Worm (Caenorhabditis elegans) whole organism, L4 larva: ENCODE measurements around the gene F11C7.6.

Experiments
- D1046.2 ChIP-seq: fragments of 200-800 bp; sonication (Bioruptor generic); IDR thresholded peaks from 2 replicates; pipeline ENCODE4 v1.3.6; 2022; ENCODE audit warnings: missing genetic modification characterization, missing compliant biosample characterization
- F10B5.3 ChIP-seq: sonication (generic microtip); optimal IDR thresholded peaks from 2 replicates; lab custom pipeline; 2016; ENCODE audit warnings: mild to moderate bottlenecking, missing genetic modification characterization, missing compliant biosample characterization
- F44E2.7 ChIP-seq: fragments of 200-800 bp; sonication (Bioruptor generic); IDR thresholded peaks from 2 replicates; pipeline ENCODE4 v2.1.2; 2022; ENCODE audit warnings: missing genetic modification characterization, missing compliant biosample characterization
- R02D3.7 ChIP-seq: fragments of 150-350 bp; sonication (generic microtip); optimal IDR thresholded peaks from 3 replicates; lab custom pipeline; 2014; ENCODE audit warnings: missing biosample characterization, missing genetic modification characterization
- aly-2 ChIP-seq: sonication (generic microtip); optimal IDR thresholded peaks from 2 replicates; lab custom pipeline; 2018; ENCODE audit warnings: missing biosample characterization, missing genetic modification characterization
- attf-4 ChIP-seq: sonication (generic microtip); optimal IDR thresholded peaks from 3 replicates; lab custom pipeline; 2017; ENCODE audit warnings: missing biosample characterization, missing genetic modification characterization
- ceh-20 ChIP-seq: fragments of 200-800 bp; sonication (Bioruptor generic); IDR thresholded peaks from 2 replicates; pipeline ENCODE4 v1.3.6; 2022; ENCODE audit warnings: missing genetic modification reagents, missing genetic modification characterization, missing compliant biosample characterization
- ceh-32 ChIP-seq: sonication (generic microtip); optimal IDR thresholded peaks from 2 replicates; lab custom pipeline; 2016; ENCODE audit warnings: mild to moderate bottlenecking, missing genetic modification characterization, missing compliant biosample characterization; ENCODE audit not compliant: poor library complexity
- daf-16 ChIP-seq, 3 experiments: sonication (generic microtip); optimal IDR thresholded peaks; 2 replicates each; lab custom pipeline; 2016 to 2017; ENCODE audit warnings: missing genetic modification characterization in 3 of 3, missing genetic modification reagents in 3 of 3, mild to moderate bottlenecking in 2 of 3, missing compliant biosample characterization in 2 of 3, missing biosample characterization in 1 of 3, moderate library complexity in 1 of 3
- daf-19 ChIP-seq: fragments of 200-800 bp; sonication (Bioruptor generic); conservative IDR thresholded peaks from 2 replicates; pipeline ENCODE4 v1.3.6; 2022; ENCODE audit warnings: missing genetic modification characterization, missing compliant biosample characterization
- dpl-1 ChIP-seq: fragments of 150-350 bp; optimal IDR thresholded peaks from 2 replicates; lab custom pipeline; 2014; ENCODE audit warnings: missing biosample characterization, missing genetic modification reagents, missing genetic modification characterization
- dve-1 ChIP-seq: sonication (generic microtip); optimal IDR thresholded peaks from 2 replicates; lab custom pipeline; 2017; ENCODE audit warnings: antibody characterized with exemption, mild to moderate bottlenecking, missing genetic modification characterization, missing compliant biosample characterization; ENCODE audit not compliant: insufficient read depth
- egl-27 ChIP-seq: sonication (generic microtip); optimal IDR thresholded peaks from 3 replicates; lab custom pipeline; 2017; ENCODE audit warnings: missing biosample characterization, missing genetic modification reagents, missing genetic modification characterization
- egl-43 ChIP-seq: fragments of 200-800 bp; sonication (Bioruptor generic); IDR thresholded peaks from 2 replicates; pipeline ENCODE4 v1.3.6; 2022; ENCODE audit warnings: missing genetic modification reagents, missing genetic modification characterization, missing compliant biosample characterization
- fkh-10 ChIP-seq: fragments of 150-350 bp; optimal IDR thresholded peaks from 2 replicates; lab custom pipeline; 2014; ENCODE audit warnings: missing biosample characterization, missing genetic modification reagents, missing genetic modification characterization
- hlh-11 ChIP-seq: fragments of 200-800 bp; sonication (Bioruptor generic); optimal IDR thresholded peaks from 2 replicates; lab custom pipeline; 2018; ENCODE audit warnings: mild to moderate bottlenecking, missing genetic modification characterization, missing compliant biosample characterization
- hlh-30 ChIP-seq: sonication (generic microtip); optimal IDR thresholded peaks from 2 replicates; lab custom pipeline; 2017; ENCODE audit warnings: antibody characterized with exemption, mild to moderate bottlenecking, missing genetic modification characterization, missing compliant biosample characterization; ENCODE audit not compliant: insufficient read depth
- jun-1 ChIP-seq: fragments of 150-350 bp; optimal IDR thresholded peaks from 2 replicates; lab custom pipeline; 2014; ENCODE audit warnings: missing biosample characterization, missing genetic modification reagents, missing genetic modification characterization
- lin-29 ChIP-seq: fragments of 200-800 bp; sonication (Bioruptor generic); IDR thresholded peaks from 2 replicates; pipeline ENCODE4 v1.3.6; 2022; ENCODE audit warnings: missing genetic modification reagents, missing genetic modification characterization, missing compliant biosample characterization
- mdl-1 ChIP-seq, 2 experiments: fragments of 150-350 bp in 1 of 2; sonication (generic microtip) in 1 of 2; optimal IDR thresholded peaks; 2 replicates each; lab custom pipeline; 2014 to 2017; ENCODE audit warnings: missing biosample characterization in 2 of 2, missing genetic modification characterization in 2 of 2
- mdt-29 ChIP-seq: fragments of 200-800 bp; sonication (Bioruptor generic); IDR thresholded peaks from 2 replicates; pipeline ENCODE4 v1.3.6; 2022; ENCODE audit warnings: missing genetic modification reagents, missing genetic modification characterization, missing compliant biosample characterization
- mxl-2 ChIP-seq: fragments of 200-800 bp; sonication (Bioruptor generic); conservative IDR thresholded peaks from 2 replicates; pipeline ENCODE4 v1.3.6; 2022; ENCODE audit warnings: missing genetic modification reagents, missing genetic modification characterization, missing compliant biosample characterization
- nhr-28 ChIP-seq: fragments of 150-350 bp; optimal IDR thresholded peaks from 2 replicates; lab custom pipeline; 2014; ENCODE audit warnings: missing biosample characterization, missing genetic modification characterization
- nhr-6 ChIP-seq: fragments of 150-350 bp; optimal IDR thresholded peaks from 2 replicates; lab custom pipeline; 2014; ENCODE audit warnings: missing biosample characterization, missing genetic modification characterization
- nhr-76 ChIP-seq: fragments of 150-350 bp; optimal IDR thresholded peaks from 2 replicates; lab custom pipeline; 2014; ENCODE audit warnings: missing biosample characterization, missing genetic modification characterization
- pqm-1 ChIP-seq: sonication (generic microtip); optimal IDR thresholded peaks from 2 replicates; lab custom pipeline; 2017; ENCODE audit warnings: missing biosample characterization, missing genetic modification characterization
- rbr-2 ChIP-seq: sonication (generic microtip); optimal IDR thresholded peaks from 2 replicates; lab custom pipeline; 2016; ENCODE audit warnings: missing genotype, missing genetic modification characterization, missing compliant biosample characterization
- spr-1 ChIP-seq: sonication (generic microtip); optimal IDR thresholded peaks from 2 replicates; lab custom pipeline; 2016; ENCODE audit warnings: mild to moderate bottlenecking, missing genetic modification characterization, missing compliant biosample characterization
- tra-1 ChIP-seq: fragments of 200-800 bp; sonication (Bioruptor generic); IDR thresholded peaks from 2 replicates; pipeline ENCODE4 v1.3.6; 2022; ENCODE audit warnings: missing genetic modification reagents, missing genetic modification characterization, missing compliant biosample characterization
- unc-62 ChIP-seq, 3 experiments: fragments of 150-350 bp in 1 of 3; sonication (generic microtip); optimal IDR thresholded peaks in 2 of 3; peaks in 1 of 3; 1 replicate in 1 of 3; 2 replicates in 2 of 3; lab custom pipeline; 2014 to 2017; ENCODE audit warnings: missing biosample characterization in 3 of 3, missing genetic modification characterization in 3 of 3, missing genetic modification reagents in 3 of 3, missing genotype in 1 of 3
- vab-7 ChIP-seq: fragments of 200-800 bp; sonication (Bioruptor generic); IDR thresholded peaks from 2 replicates; pipeline ENCODE4 v1.3.6; 2022; ENCODE audit warnings: missing genetic modification reagents, missing genetic modification characterization, missing compliant biosample characterization

F11C7.6 gene

ce11 chrX:17369514-17369913 is 31.9 kb upstream of the F11C7.6 start (continued):
- TF ChIP-seq ceh-32 (tag; lab: Kevin White, UChicago), result no peak
- no peak for TF ChIP-seq egl-43 (GFP tag; lab: Robert Waterston, UW)
- no peak for TF ChIP-seq dpl-1
- peak; percentile 23 for TF ChIP-seq hlh-11 (tag; lab: Kevin White, UChicago)
- no peak for TF ChIP-seq egl-27 (tag; lab: Kevin White, UChicago)
- peak in 1 of 2 experiments; percentile 13 for TF ChIP-seq mdl-1 (tag; optimal IDR thresholded peaks at IDR 0.05; lab: Kevin White, UChicago)
- no peak for TF ChIP-seq attf-4
- no peak for TF ChIP-seq F10B5.3 (tag; lab: Kevin White, UChicago)
- TF ChIP-seq nhr-76 (tag; lab: Kevin White, UChicago), result no peak

ce11 chrX:17373955-17374354 is 27.4 kb upstream of the F11C7.6 start:
- TF ChIP-seq D1046.2 (GFP tag; lab: Robert Waterston, UW) (no peak), unc-62 (GFP tag; optimal IDR thresholded peaks at IDR 0.05 in 1 of 2; lab: Kevin White, UChicago) (peak in 1 of 2 experiments; percentile 98), unc-62 (tag; optimal IDR thresholded peaks at IDR 0.05; lab: Kevin White, UChicago) (no peak), nhr-28 (tag; lab: Kevin White, UChicago) (peak; percentile 25), rbr-2 (no peak)

- TF ChIP-seq F44E2.7 (no peak), mxl-2 (GFP tag; lab: Robert Waterston, UW) (no peak), spr-1 (tag; lab: Kevin White, UChicago) (no peak), mdt-29 (GFP tag; lab: Robert Waterston, UW) (no peak), aly-2 (no peak), fkh-10 (no peak), R02D3.7 (tag; lab: Kevin White, UChicago) (no peak), ceh-20 (GFP tag; lab: Robert Waterston, UW) (no peak), daf-16 (GFP tag; optimal IDR thresholded peaks at IDR 0.05; lab: Kevin White, UChicago) (no peak), daf-16 (tag; optimal IDR thresholded peaks at IDR 0.05; lab: Kevin White, UChicago) (no peak), vab-7 (GFP tag; lab: Robert Waterston, UW) (no peak)
These were observed 26.8 kb upstream of the F11C7.6 start, which contains the start of gene F10D7.3 for ce11 chrX:17374534-17374933. Gene F10D7.3, minus strand, starts transcription at chrX:17374634.

- 0 out of 2 replicates have a peak, but pooled peaks have one; percentile 11 for TF ChIP-seq tra-1
- peak; percentile 41 for TF ChIP-seq hlh-11 (tag; lab: Kevin White, UChicago)
- TF ChIP-seq daf-19 (GFP tag; lab: Robert Waterston, UW), result no peak
- TF ChIP-seq lin-29 (GFP tag; lab: Robert Waterston, UW), result no peak
- TF ChIP-seq daf-16 (GFP tag; optimal IDR thresholded peaks at IDR 0.05; lab: Kevin White, UChicago), result no peak
- TF ChIP-seq daf-16 (tag; optimal IDR thresholded peaks at IDR 0.05; lab: Kevin White, UChicago), result peak; percentile 50
- peak; percentile 14 for TF ChIP-seq nhr-28 (tag; lab: Kevin White, UChicago)
- TF ChIP-seq unc-62 (GFP tag; optimal IDR thresholded peaks at IDR 0.05 in 1 of 2; lab: Kevin White, UChicago), result peak in 1 of 2 experiments; percentile 75
- TF ChIP-seq unc-62 (tag; optimal IDR thresholded peaks at IDR 0.05; lab: Kevin White, UChicago), result no peak
- TF ChIP-seq nhr-6, result peak; percentile 38
- peak; percentile 70 for TF ChIP-seq dve-1 (tag; lab: Kevin White, UChicago)
- TF ChIP-seq pqm-1 (tag; lab: Kevin White, UChicago), result peak; percentile 38
- TF ChIP-seq jun-1 (tag; lab: Kevin White, UChicago), result no peak
- TF ChIP-seq hlh-30 (tag; lab: Kevin White, UChicago), result peak; percentile 13
These were observed 25.5 kb upstream of the F11C7.6 start for ce11 chrX:17375877-17376276.

ce11 chrX:17378996-17379395 is 22.4 kb upstream of the F11C7.6 start:
- TF ChIP-seq daf-16 (GFP tag; optimal IDR thresholded peaks at IDR 0.05; lab: Kevin White, UChicago), result no peak
- TF ChIP-seq daf-16 (tag; optimal IDR thresholded peaks at IDR 0.05; lab: Kevin White, UChicago), result peak; percentile 62
- peak; percentile 15 for TF ChIP-seq dve-1 (tag; lab: Kevin White, UChicago)
- TF ChIP-seq egl-43 (GFP tag; lab: Robert Waterston, UW), result no peak
- TF ChIP-seq nhr-28 (tag; lab: Kevin White, UChicago), result peak; percentile 44
- peak; percentile 44 for TF ChIP-seq pqm-1 (tag; lab: Kevin White, UChicago)
- TF ChIP-seq, all 104 proteins: peak for 4
